Worm (Caenorhabditis elegans): ENCODE data around the gene rars-1.

Gene rars-1

DNA sequence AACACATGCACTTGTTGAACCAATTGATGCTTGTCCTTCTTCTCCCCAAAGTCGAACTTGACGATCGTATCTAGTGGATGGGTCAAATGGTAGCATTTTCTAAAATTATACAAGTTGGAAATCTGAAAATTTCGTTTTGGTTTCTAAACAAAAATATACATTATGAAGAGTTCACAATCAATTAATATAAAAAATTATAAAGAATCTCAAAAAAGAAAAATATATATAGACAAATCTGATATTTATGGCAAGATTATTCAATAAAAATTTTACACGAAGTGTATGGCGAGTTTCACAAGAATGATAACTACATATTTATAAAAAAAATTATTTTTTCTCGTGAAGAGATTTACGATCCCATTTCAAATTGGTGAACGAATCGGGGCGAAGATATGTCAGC lies 3.2 kb upstream of the rars-1 start, which contains the start of gene ula-1:
Gene ula-1 (minus strand): TSS at position 101 of the 400 bp plus-strand sequence.
- TF ChIP-seq ZK546.5 (tag; optimal IDR thresholded peaks at IDR 0.05) (no peak), nhr-43 (tag; optimal IDR thresholded peaks at IDR 0.05; ENCODE audit: poor library complexity, severe bottlenecking) (no peak), aly-2 (tag; optimal IDR thresholded peaks at IDR 0.05) (no peak), hmg-11 (tag; optimal IDR thresholded peaks at IDR 0.05) (no peak), ama-1 (optimal IDR thresholded peaks at IDR 0.05) (no peak), mml-1 (tag; optimal IDR thresholded peaks at IDR 0.05) (no peak), lin-39 (tag; optimal IDR thresholded peaks at IDR 0.05) (no peak), snpc-4 (tag; optimal IDR thresholded peaks at IDR 0.05) (no peak), pha-4 (tag; optimal IDR thresholded peaks at IDR 0.05) (no peak), zag-1 (tag; optimal IDR thresholded peaks at IDR 0.05) (no peak), egl-5 (tag; optimal IDR thresholded peaks at IDR 0.05) (no peak), daf-12 (tag; optimal IDR thresholded peaks at IDR 0.05) (no peak), nhr-67 (tag; optimal IDR thresholded peaks at IDR 0.05) (no peak), nhr-28 (tag; optimal IDR thresholded peaks at IDR 0.05) (no peak)

DNA sequence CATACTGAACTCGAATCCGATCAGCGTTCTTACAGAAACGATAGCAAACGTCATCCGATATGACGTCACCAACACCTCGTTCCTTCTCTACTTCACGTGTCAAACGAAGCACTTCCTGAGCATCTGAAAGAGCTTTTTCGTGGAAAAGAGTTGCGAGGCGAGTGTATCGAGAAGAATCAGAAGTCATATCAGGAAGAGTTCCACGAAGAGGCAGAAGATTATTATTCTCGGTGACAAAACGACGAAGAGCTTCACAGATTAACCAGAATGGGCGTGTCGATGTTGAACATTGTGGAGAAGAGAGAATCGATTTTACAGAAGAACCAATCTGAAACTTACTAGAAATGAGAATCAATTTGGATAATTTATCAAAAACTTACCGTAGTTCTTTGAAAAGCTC lies 1.9 kb upstream of the rars-1 start:
- TF ChIP-seq nhr-25 (tag; optimal IDR thresholded peaks at IDR 0.05) (no peak), ceh-9 (tag; optimal IDR thresholded peaks at IDR 0.05) (no peak), lsy-12 (tag; optimal IDR thresholded peaks at IDR 0.05) (no peak), ceh-28 (tag; optimal IDR thresholded peaks at IDR 0.05) (no peak), pha-4 (tag; optimal IDR thresholded peaks at IDR 0.05) (no peak), R02D3.7 (tag; optimal IDR thresholded peaks at IDR 0.05) (no peak)

DNA sequence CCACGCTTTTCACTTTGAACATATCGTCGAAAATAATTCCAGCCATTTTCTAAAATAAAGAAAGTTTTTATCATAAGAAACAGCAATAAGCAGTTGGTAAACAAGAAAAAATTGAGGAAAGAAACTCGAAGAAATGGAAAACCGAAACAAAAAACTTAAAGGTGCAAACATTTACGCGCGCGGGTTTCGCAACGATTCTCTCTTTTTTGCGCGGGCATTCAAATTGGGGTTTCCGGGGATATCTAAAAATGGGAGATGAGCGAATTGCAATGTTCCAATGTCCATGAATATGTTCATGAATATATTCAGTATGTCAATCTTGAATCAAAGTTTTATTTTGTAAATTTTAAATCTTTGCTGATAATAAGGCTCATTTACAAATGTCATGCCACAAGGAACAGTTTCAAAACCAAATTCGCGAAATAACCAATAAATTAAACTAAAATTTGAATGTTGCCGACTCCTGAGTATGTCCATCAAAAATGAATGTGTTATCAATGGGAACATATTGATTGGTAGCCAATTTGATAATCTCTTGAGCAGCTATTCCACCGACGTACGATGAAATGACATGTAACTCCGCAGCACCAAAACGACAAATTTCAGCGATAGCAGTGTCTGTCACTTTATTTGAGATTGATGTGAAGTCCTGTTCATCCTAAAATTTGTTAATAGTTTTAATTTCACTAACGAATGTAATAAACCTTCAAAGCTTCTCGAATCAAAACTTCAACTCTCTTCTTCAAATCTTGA lies 1.2 kb upstream of the rars-1 start, which contains the start of gene rpb-8:
Gene rpb-8 (minus strand): TSS at position 49 of the 753 bp plus-strand sequence.
- TF ChIP-seq egl-27 (tag; optimal IDR thresholded peaks at IDR 0.05) (no peak), sea-2 (GFP tag; optimal IDR thresholded peaks at IDR 0.05) (no peak), ceh-82 (tag; optimal IDR thresholded peaks at IDR 0.05) (no peak), nhr-23 (tag; optimal IDR thresholded peaks at IDR 0.05) (peak; percentile 66), unc-62 (GFP tag; optimal IDR thresholded peaks at IDR 0.05) (no peak), ceh-16 (tag; optimal IDR thresholded peaks at IDR 0.05) (no peak), nfya-1 (tag; optimal IDR thresholded peaks at IDR 0.05; ENCODE audit: insufficient read depth) (peak; percentile 72), lsy-12 (tag; optimal IDR thresholded peaks at IDR 0.05) (no peak), ama-1 (optimal IDR thresholded peaks at IDR 0.05) (peak; percentile 38), mml-1 (tag; optimal IDR thresholded peaks at IDR 0.05) (no peak), pqm-1 (tag; optimal IDR thresholded peaks at IDR 0.05) (no peak), pha-4 (tag; optimal IDR thresholded peaks at IDR 0.05) (peak; percentile 71), nhr-12 (tag; optimal IDR thresholded peaks at IDR 0.05) (no peak), nhr-67 (tag; optimal IDR thresholded peaks at IDR 0.05) (no peak), egl-5 (tag; optimal IDR thresholded peaks at IDR 0.05) (peak; percentile 57), ztf-4 (tag; optimal IDR thresholded peaks at IDR 0.05) (no peak), elt-2 (tag; optimal IDR thresholded peaks at IDR 0.05) (peak; percentile 3), ceh-9 (tag; optimal IDR thresholded peaks at IDR 0.05) (no peak), snpc-4 (tag; optimal IDR thresholded peaks at IDR 0.05) (peak; percentile 37), lin-39 (tag; optimal IDR thresholded peaks at IDR 0.05) (peak; percentile 61), nhr-25 (tag; optimal IDR thresholded peaks at IDR 0.05) (peak; percentile 8), eor-1 (tag; optimal IDR thresholded peaks at IDR 0.05) (no peak), lin-15B (tag; optimal IDR thresholded peaks at IDR 0.05) (peak; percentile 71)

DNA sequence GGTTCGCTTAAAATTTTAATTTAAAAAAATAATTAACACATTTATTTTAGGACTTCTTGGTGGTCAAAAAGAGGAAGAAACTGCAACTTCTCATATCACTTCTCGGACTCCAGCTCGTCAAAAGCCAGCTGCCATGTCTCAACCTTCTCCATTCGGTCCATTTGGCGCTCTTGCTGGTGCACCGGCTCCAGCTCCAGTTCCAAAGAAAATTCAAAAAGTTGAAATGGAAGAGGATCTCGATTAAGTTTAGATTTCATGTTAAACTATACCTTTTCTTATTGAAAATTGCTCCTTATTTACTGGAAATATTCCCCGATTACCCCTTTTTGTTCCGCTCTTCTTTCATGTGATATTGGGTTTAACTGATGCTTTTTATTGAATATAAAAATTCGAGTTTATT lies 3.2 kb downstream of the rars-1 start:
- no peak for TF ChIP-seq nhr-67 (tag; optimal IDR thresholded peaks at IDR 0.05)
- no peak for TF ChIP-seq elt-3 (tag; optimal IDR thresholded peaks at IDR 0.05)
- no peak for TF ChIP-seq ZK546.5 (tag; optimal IDR thresholded peaks at IDR 0.05)
- TF ChIP-seq pha-4 (tag; optimal IDR thresholded peaks at IDR 0.05) = no peak
- no peak for TF ChIP-seq nhr-28 (tag; optimal IDR thresholded peaks at IDR 0.05)
- no peak for TF ChIP-seq nhr-76 (tag; optimal IDR thresholded peaks at IDR 0.05)
- TF ChIP-seq zag-1 (tag; optimal IDR thresholded peaks at IDR 0.05) = no peak
- TF ChIP-seq lin-15B (tag; optimal IDR thresholded peaks at IDR 0.05) = no peak
- TF ChIP-seq lsy-12 (tag; optimal IDR thresholded peaks at IDR 0.05) = no peak
- no peak for TF ChIP-seq snpc-4 (tag; optimal IDR thresholded peaks at IDR 0.05)
- TF ChIP-seq nhr-11 (tag; optimal IDR thresholded peaks at IDR 0.05) = no peak
- no peak for TF ChIP-seq ztf-11 (tag; optimal IDR thresholded peaks at IDR 0.05)
- no peak for TF ChIP-seq ceh-9 (tag; optimal IDR thresholded peaks at IDR 0.05)
- no peak for TF ChIP-seq daf-12 (tag; optimal IDR thresholded peaks at IDR 0.05)
- no peak for TF ChIP-seq elt-1 (tag; optimal IDR thresholded peaks at IDR 0.05)
- TF ChIP-seq skn-1 (tag; optimal IDR thresholded peaks at IDR 0.05) = no peak
- no peak for TF ChIP-seq tbx-2 (tag; optimal IDR thresholded peaks at IDR 0.05)
- no peak for TF ChIP-seq mml-1 (tag; optimal IDR thresholded peaks at IDR 0.05)
- TF ChIP-seq aly-2 (tag; optimal IDR thresholded peaks at IDR 0.05) = no peak
- no peak for TF ChIP-seq hmg-11 (tag; optimal IDR thresholded peaks at IDR 0.05)

Data from whole organism, L3 larva.